Fruit fly (Drosophila melanogaster) whole organism, wandering third instar larva: Measurements from ENCODE around the gene CG13311.

Experiments
- Abd-B ChIP-seq: fragments of >200 bp; optimal IDR thresholded peaks from 2 replicates; lab custom pipeline; 2017; ENCODE audit warnings: missing biosample characterization, missing genetic modification characterization
- Dif ChIP-seq: fragments of 200-275, 200-300 bp; sonication (Bioruptor generic); optimal IDR thresholded peaks from 2 replicates; lab custom pipeline; 2018; ENCODE audit warnings: missing biosample characterization, missing genetic modification characterization; ENCODE audit not compliant: partially characterized antibody
- Hnf4 ChIP-seq: fragments of 200-800 bp; sonication (Bioruptor generic); optimal IDR thresholded peaks from 2 replicates; lab custom pipeline; 2016; ENCODE audit warnings: missing biosample characterization, mild to moderate bottlenecking, missing genetic modification characterization
- br ChIP-seq: fragments of 200-800 bp; sonication (Bioruptor generic); optimal IDR thresholded peaks from 2 replicates; lab custom pipeline; 2016; ENCODE audit warnings: missing biosample characterization, missing genetic modification characterization
- fru ChIP-seq: fragments of 200-800 bp; sonication (Bioruptor generic); optimal IDR thresholded peaks from 3 replicates; lab custom pipeline; 2016; ENCODE audit warnings: missing biosample characterization, mild to moderate bottlenecking, missing genetic modification characterization
- h ChIP-seq: fragments of 200-800 bp; sonication (Bioruptor generic); optimal IDR thresholded peaks from 3 replicates; lab custom pipeline; 2016; ENCODE audit warnings: missing biosample characterization, mild to moderate bottlenecking, missing genetic modification characterization
- psq ChIP-seq: fragments of 200-800 bp; sonication (Bioruptor generic); optimal IDR thresholded peaks from 3 replicates; lab custom pipeline; 2017; ENCODE audit warnings: missing biosample characterization, mild to moderate bottlenecking, missing genetic modification characterization, moderate library complexity

DNA sequence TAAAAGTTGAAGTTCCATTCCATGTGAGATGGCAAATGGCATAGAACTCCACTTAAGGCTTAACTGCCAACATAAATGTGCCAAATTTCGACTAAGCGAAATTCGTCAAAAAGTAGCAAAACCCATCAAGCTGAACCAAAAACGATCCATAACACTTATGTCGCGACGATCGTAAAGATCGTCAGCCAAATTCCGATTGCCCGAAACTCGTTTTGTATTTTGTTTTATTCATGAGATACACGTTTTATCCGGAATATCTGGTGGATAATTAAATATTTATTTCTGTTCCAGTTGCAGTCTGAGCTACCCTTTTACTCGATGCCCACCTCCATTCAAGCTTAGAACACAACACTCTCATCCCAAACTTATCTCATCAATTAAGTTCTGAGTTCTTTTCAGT, 29.0 kb upstream of the CG13311 start:
- TF ChIP-seq fru (GFP tag; lab: Kevin White, UChicago) = no peak
- TF ChIP-seq Dif (GFP tag; lab: Kevin White, UChicago) = no peak
- TF ChIP-seq h (GFP tag; lab: Kevin White, UChicago) = no peak
- TF ChIP-seq Abd-B (GFP tag; lab: Kevin White, UChicago) = no peak
- no peak for TF ChIP-seq br (GFP tag; lab: Kevin White, UChicago)
- no peak for TF ChIP-seq psq (GFP tag; lab: Kevin White, UChicago)
- TF ChIP-seq Hnf4 = no peak
